Worm (Caenorhabditis elegans) whole organism, L1 larva: ENCODE results near the gene msp-63.
"Not testable (repeated sequence)": the region's sequence is repeated elsewhere in the genome, so short reads cannot be mapped to it uniquely, and the experiment has no call there.

Experiments used
- C16A3.4 ChIP-seq: fragments of 150-350 bp; optimal IDR thresholded peaks from 2 replicates; lab custom pipeline; 2014; ENCODE audit warnings: missing biosample characterization, missing genetic modification characterization
- F16B12.6 ChIP-seq: fragments of 150-350 bp; optimal IDR thresholded peaks from 2 replicates; lab custom pipeline; 2014; ENCODE audit warnings: missing biosample characterization, missing genetic modification characterization
- aly-2 ChIP-seq: fragments of 150-350 bp; optimal IDR thresholded peaks from 2 replicates; lab custom pipeline; 2014; ENCODE audit warnings: missing biosample characterization, missing genetic modification characterization
- ama-1 ChIP-seq: fragments of 150-350 bp; optimal IDR thresholded peaks from 2 replicates; lab custom pipeline; 2014
- blmp-1 ChIP-seq: fragments of 150-350 bp; optimal IDR thresholded peaks from 2 replicates; lab custom pipeline; 2014; ENCODE audit warnings: missing biosample characterization, missing genetic modification characterization
- ceh-63 ChIP-seq: fragments of 200-800 bp; sonication (Bioruptor generic); optimal IDR thresholded peaks from 2 replicates; lab custom pipeline; 2018; ENCODE audit warnings: mild to moderate bottlenecking, missing genetic modification characterization, missing compliant biosample characterization
- ces-1 ChIP-seq: fragments of 150-350 bp; optimal IDR thresholded peaks from 2 replicates; lab custom pipeline; 2014; ENCODE audit warnings: missing biosample characterization, missing genetic modification reagents, missing genetic modification characterization
- dpl-1 ChIP-seq, 3 experiments: fragments of 150-350 bp in 2 of 3; sonication (generic microtip) in 1 of 3; optimal IDR thresholded peaks; 2 replicates each; lab custom pipeline; 2014 to 2017; ENCODE audit warnings: missing biosample characterization in 3 of 3, missing genetic modification characterization in 3 of 3, missing genetic modification reagents in 3 of 3
- efl-1 ChIP-seq, 4 experiments: fragments of 150-350 bp; optimal IDR thresholded peaks in 3 of 4; peaks in 1 of 4; 1 replicate in 1 of 4; 2 replicates in 3 of 4; lab custom pipeline; 2014; ENCODE audit warnings: missing biosample characterization in 2 of 4, missing genetic modification characterization in 2 of 4, missing genetic modification reagents in 2 of 4
- efl-3 ChIP-seq: fragments of 200-800 bp; sonication (Bioruptor generic); optimal IDR thresholded peaks from 2 replicates; lab custom pipeline; 2018; ENCODE audit warnings: mild to moderate bottlenecking, missing genetic modification characterization, missing compliant biosample characterization
- elt-2 ChIP-seq: sonication (generic microtip); optimal IDR thresholded peaks from 2 replicates; lab custom pipeline; 2016; ENCODE audit warnings: missing genetic modification characterization, mild to moderate bottlenecking, inconsistent platforms, missing compliant biosample characterization, missing genetic modification reagents
- fkh-4 ChIP-seq: sonication (generic microtip); optimal IDR thresholded peaks from 2 replicates; lab custom pipeline; 2016; ENCODE audit warnings: missing compliant biosample characterization, missing genetic modification characterization, borderline replicate concordance
- fkh-8 ChIP-seq: sonication (generic microtip); optimal IDR thresholded peaks from 2 replicates; lab custom pipeline; 2016; ENCODE audit warnings: mild to moderate bottlenecking, missing genetic modification characterization, missing compliant biosample characterization
- fos-1 ChIP-seq: fragments of 150-350 bp; optimal IDR thresholded peaks from 2 replicates; lab custom pipeline; 2014; ENCODE audit warnings: missing biosample characterization, missing genetic modification characterization
- hpl-2 ChIP-seq: fragments of 150-350 bp; optimal IDR thresholded peaks from 2 replicates; lab custom pipeline; 2014; ENCODE audit warnings: missing biosample characterization, missing genetic modification reagents, missing genetic modification characterization
- irx-1 ChIP-seq: sonication (generic microtip); optimal IDR thresholded peaks from 2 replicates; lab custom pipeline; 2016; ENCODE audit warnings: missing genetic modification characterization, missing compliant biosample characterization
- lin-13 ChIP-seq: fragments of 150-350 bp; optimal IDR thresholded peaks from 2 replicates; lab custom pipeline; 2014; ENCODE audit warnings: missing biosample characterization, missing genetic modification reagents, missing genetic modification characterization
- lin-14 ChIP-seq: fragments of 200-800 bp; sonication (Bioruptor generic); optimal IDR thresholded peaks from 2 replicates; lab custom pipeline; 2018; ENCODE audit warnings: mild to moderate bottlenecking, missing genetic modification characterization, moderate library complexity, missing compliant biosample characterization
- lin-15B ChIP-seq: fragments of 150-350 bp; sonication (generic microtip); optimal IDR thresholded peaks from 3 replicates; lab custom pipeline; 2014; ENCODE audit warnings: missing biosample characterization, missing genetic modification characterization
- lsy-2 ChIP-seq, 2 experiments: fragments of 150-350 bp; optimal IDR thresholded peaks; 2 replicates each; lab custom pipeline; 2014; ENCODE audit warnings: missing biosample characterization in 2 of 2, missing genetic modification characterization in 2 of 2
- mef-2 ChIP-seq: fragments of 150-350 bp; optimal IDR thresholded peaks from 2 replicates; lab custom pipeline; 2014; ENCODE audit warnings: missing biosample characterization, missing genetic modification characterization
- nhr-11 ChIP-seq: fragments of 150-350 bp; optimal IDR thresholded peaks from 2 replicates; lab custom pipeline; 2014; ENCODE audit warnings: missing biosample characterization, missing genetic modification characterization
- nhr-12 ChIP-seq: sonication (generic microtip); optimal IDR thresholded peaks from 2 replicates; lab custom pipeline; 2017; ENCODE audit warnings: missing biosample characterization, missing genetic modification characterization
- nhr-19 ChIP-seq: fragments of 200-800 bp; sonication (Bioruptor generic); conservative IDR thresholded peaks from 2 replicates; pipeline ENCODE4 v1.3.6; 2022; ENCODE audit warnings: missing genetic modification characterization, missing compliant biosample characterization
- nhr-237 ChIP-seq: fragments of 150-350 bp; optimal IDR thresholded peaks from 2 replicates; lab custom pipeline; 2014; ENCODE audit warnings: missing biosample characterization, missing genetic modification characterization
- nhr-47 ChIP-seq: sonication (generic microtip); optimal IDR thresholded peaks from 2 replicates; lab custom pipeline; 2016; ENCODE audit warnings: mild to moderate bottlenecking, missing genetic modification characterization, moderate library complexity, missing compliant biosample characterization
- nhr-85 ChIP-seq: sonication (generic microtip); peaks from one replicate; lab custom pipeline; 2016; ENCODE audit warnings: missing genetic modification characterization, inconsistent platforms, missing compliant biosample characterization
- pag-3 ChIP-seq: sonication (generic microtip); optimal IDR thresholded peaks from 2 replicates; lab custom pipeline; 2017; ENCODE audit warnings: missing genetic modification characterization, mild to moderate bottlenecking, missing compliant biosample characterization, antibody characterized with exemption, borderline replicate concordance; ENCODE audit not compliant: insufficient read depth
- skn-1 ChIP-seq: fragments of 150-350 bp; optimal IDR thresholded peaks from 2 replicates; lab custom pipeline; 2014; ENCODE audit warnings: missing biosample characterization, missing genetic modification characterization
- snpc-4 ChIP-seq: fragments of 150-350 bp; optimal IDR thresholded peaks from 2 replicates; lab custom pipeline; 2014; ENCODE audit warnings: missing biosample characterization, missing genetic modification characterization
- snu-23 ChIP-seq: sonication (generic microtip); optimal IDR thresholded peaks from 2 replicates; lab custom pipeline; 2016; ENCODE audit warnings: missing genetic modification characterization, missing compliant biosample characterization
- sox-4 ChIP-seq: sonication (generic microtip); optimal IDR thresholded peaks from 2 replicates; lab custom pipeline; 2016; ENCODE audit warnings: missing genetic modification characterization, missing compliant biosample characterization
- sptf-1 ChIP-seq: fragments of 150-350 bp; optimal IDR thresholded peaks from 2 replicates; lab custom pipeline; 2014; ENCODE audit warnings: missing biosample characterization, missing genetic modification characterization
- tbx-2 ChIP-seq: sonication (generic microtip); optimal IDR thresholded peaks from 2 replicates; lab custom pipeline; 2016; ENCODE audit warnings: missing genetic modification characterization, missing compliant biosample characterization
- unc-62 ChIP-seq: fragments of 150-350 bp; optimal IDR thresholded peaks from 2 replicates; lab custom pipeline; 2014; ENCODE audit warnings: missing biosample characterization, missing genetic modification reagents, missing genetic modification characterization
- unc-86 ChIP-seq: sonication (generic microtip); optimal IDR thresholded peaks from 2 replicates; lab custom pipeline; 2016; ENCODE audit warnings: missing genetic modification characterization, missing compliant biosample characterization
- vab-15 ChIP-seq: sonication (generic microtip); optimal IDR thresholded peaks from 2 replicates; lab custom pipeline; 2017; ENCODE audit warnings: missing genotype, mild to moderate bottlenecking, missing genetic modification characterization, missing compliant biosample characterization
- xbp-1 ChIP-seq: sonication (generic microtip); optimal IDR thresholded peaks from 2 replicates; lab custom pipeline; 2016; ENCODE audit warnings: missing genetic modification characterization, missing compliant biosample characterization
- zag-1 ChIP-seq: fragments of 150-350 bp; optimal IDR thresholded peaks from 2 replicates; lab custom pipeline; 2014; ENCODE audit warnings: missing biosample characterization, missing genetic modification characterization
- ztf-4 ChIP-seq: fragments of 150-350 bp; optimal IDR thresholded peaks from 2 replicates; lab custom pipeline; 2014; ENCODE audit warnings: missing biosample characterization, missing genetic modification characterization

The msp-63 gene

DNA sequence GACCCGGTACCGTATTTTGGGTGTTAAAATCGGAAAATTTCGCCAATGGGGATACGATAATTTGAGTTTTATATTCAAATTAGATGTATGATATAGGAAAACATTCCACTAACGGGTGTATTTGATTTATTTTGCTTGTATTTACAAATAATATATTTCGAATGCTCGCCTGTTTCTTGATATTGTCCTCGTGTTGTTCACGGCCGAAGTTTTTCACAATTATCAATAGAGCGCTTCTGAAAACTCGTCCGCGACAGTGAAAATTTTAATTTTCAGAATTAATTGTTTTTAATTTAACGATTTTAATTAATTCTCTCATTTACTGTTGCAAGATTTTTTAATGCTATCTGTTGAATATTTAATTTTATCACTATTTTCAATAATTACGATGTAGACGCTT, 22.4 kb upstream of the msp-63 start (continued):
- TF ChIP-seq ces-1 (no peak), irx-1 (peak; percentile 42)

DNA sequence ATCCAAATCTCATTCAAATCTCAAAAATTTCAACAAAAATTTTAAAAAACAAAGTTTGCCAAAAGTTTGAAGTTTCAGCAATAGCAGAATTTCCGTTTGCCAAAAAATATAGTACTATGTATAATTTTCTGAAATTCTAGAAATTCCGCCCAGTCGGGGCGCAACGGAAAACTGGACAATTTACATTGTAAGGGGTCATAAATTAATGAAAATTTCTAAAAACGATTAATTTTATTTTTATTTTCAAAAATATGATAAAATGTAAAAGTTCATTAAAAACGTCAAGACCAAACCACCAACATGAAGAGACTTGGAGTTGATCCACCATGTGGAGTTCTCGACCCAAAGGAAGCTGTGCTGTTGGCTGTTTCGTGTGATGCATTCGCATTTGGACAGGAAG, 21.1 kb upstream of the msp-63 start, which contains the start of gene ZK1248.4:
Gene ZK1248.4 (plus strand): TSS at position 301 of the 400 bp plus-strand sequence.
- TF ChIP-seq nhr-47 (no peak), vab-15 (no peak)

DNA sequence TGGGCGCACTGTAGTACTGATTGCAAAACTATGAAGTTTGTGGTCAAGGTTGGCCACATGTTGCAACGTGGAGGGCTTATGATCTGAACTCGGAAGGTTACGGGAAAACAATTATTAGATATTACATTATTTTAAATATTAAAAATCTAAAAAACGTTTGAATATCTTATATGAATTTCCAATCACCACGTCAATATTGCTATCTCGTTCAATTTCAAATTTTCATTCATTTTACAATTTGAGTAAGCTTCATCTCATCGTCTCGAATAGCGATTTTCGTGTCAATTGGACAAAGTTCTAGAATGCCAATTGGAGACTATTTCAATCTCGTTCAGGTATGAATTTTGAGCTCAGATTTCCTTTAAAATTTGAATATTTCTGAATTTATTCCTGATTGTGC, 19.1 kb upstream of the msp-63 start, which contains the start of gene ZK1248.20:
Gene ZK1248.20 (plus strand): TSS at position 301 of the 400 bp plus-strand sequence.
- TF ChIP-seq sptf-1 (tag; lab: Kevin White, UChicago), result no peak
- TF ChIP-seq lsy-2 (tag; optimal IDR thresholded peaks at IDR 0.05; lab: Kevin White, UChicago), result no peak
- TF ChIP-seq pag-3 (tag; lab: Kevin White, UChicago), result no peak
- no peak for TF ChIP-seq blmp-1 (tag; lab: Kevin White, UChicago)
- no peak for TF ChIP-seq skn-1 (tag; lab: Kevin White, UChicago)
- no peak for TF ChIP-seq nhr-19 (GFP tag; lab: Robert Waterston, UW)
- TF ChIP-seq aly-2 (tag; lab: Kevin White, UChicago), result no peak
- no peak for TF ChIP-seq ceh-63
- TF ChIP-seq nhr-237 (tag; lab: Kevin White, UChicago), result no peak
- no peak for TF ChIP-seq unc-62

DNA sequence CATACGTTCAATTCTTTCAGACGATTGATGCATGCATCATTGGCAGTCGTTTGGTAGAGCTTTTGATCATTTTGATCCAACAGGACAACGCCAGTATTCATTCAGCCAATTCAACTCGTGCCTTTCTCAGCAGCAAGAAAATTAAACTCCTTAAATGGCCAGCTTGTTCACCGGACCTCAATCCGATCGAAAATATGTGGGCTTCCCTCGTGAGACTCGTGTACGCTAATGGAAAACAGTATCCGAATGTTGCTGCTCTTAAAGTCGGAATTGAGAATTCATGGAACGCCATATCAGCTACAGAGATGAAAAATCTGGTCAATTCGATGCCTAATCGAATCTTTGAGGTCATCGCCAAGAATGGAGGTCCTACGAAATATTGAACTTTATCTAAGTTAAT, 18.1 kb upstream of the msp-63 start, which contains the start of gene wago-5:
Gene wago-5 (minus strand): TSS at position 101 of the 400 bp plus-strand sequence.
- not testable (repeated sequence) for TF ChIP-seq fos-1, nhr-85, F16B12.6 (tag; lab: Kevin White, UChicago)

DNA sequence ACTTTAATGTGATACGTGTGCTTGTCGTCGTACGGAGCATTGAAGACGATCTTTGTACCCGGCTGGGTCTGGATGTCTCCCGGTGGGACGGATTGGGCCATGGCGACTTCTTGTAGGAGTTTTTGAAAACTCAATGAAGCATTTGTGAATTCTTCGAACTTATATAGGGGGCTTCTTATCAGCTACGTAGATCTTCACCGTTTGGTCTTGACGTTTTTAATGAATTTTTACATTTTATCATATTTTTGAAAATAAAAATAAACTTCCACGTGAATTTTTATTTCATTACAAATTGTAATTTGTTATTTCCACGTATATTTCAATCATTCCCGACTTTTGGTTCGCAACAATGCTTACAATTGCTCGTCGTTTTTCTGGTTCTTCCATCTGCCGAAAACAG, 13.0 kb upstream of the msp-63 start, which contains the start of the genes msp-64 and ZK1248.5:
Gene msp-64 (minus strand): TSS at position 101 of the 400 bp plus-strand sequence.
Gene ZK1248.5 (plus strand): TSS at position 285 of the 400 bp plus-strand sequence.
- TF ChIP-seq ztf-4 (tag; lab: Kevin White, UChicago) (no peak), efl-3 (GFP tag; lab: Kevin White, UChicago) (no peak), fkh-8 (tag; lab: Kevin White, UChicago) (no peak), nhr-11 (tag; lab: Kevin White, UChicago) (no peak), dpl-1 (GFP tag; optimal IDR thresholded peaks at IDR 0.05; lab: Kevin White, UChicago) (no peak), elt-2 (tag; lab: Kevin White, UChicago) (no peak), nhr-12 (tag; lab: Kevin White, UChicago) (no peak), unc-86 (tag; lab: Kevin White, UChicago) (no peak), lin-14 (no peak), sox-4 (tag; lab: Kevin White, UChicago) (no peak), blmp-1 (tag; lab: Kevin White, UChicago) (no peak), nhr-19 (GFP tag; lab: Robert Waterston, UW) (no peak), hpl-2 (no peak), C16A3.4 (tag; lab: Kevin White, UChicago) (no peak)

DNA sequence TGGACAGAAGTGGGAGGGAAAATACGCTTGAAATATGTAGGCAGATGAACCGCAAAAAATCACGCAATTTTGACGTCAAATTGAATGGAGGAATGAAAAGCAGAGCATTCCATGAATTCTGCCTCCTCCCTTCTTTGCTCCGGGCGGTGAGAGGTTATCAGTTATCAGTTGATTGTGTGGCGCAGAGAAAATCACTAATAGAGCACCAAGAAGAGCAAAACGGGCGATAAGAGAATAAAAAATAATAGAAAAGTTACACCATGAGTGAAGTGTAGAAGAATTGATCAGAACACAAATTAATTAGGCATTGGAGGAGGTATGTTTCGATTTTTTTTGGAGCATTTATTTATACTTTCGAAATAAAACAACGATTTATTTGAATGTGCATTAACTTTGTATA, 9.3 kb upstream of the msp-63 start:
- TF ChIP-seq nhr-12 (tag; lab: Kevin White, UChicago), result no peak
- TF ChIP-seq C16A3.4 (tag; lab: Kevin White, UChicago), result no peak
- TF ChIP-seq lin-15B (tag; lab: Kevin White, UChicago), result no peak
- no peak for TF ChIP-seq lin-13 (GFP tag; lab: Kevin White, UChicago)
- TF ChIP-seq ztf-4 (tag; lab: Kevin White, UChicago), result no peak
- TF ChIP-seq hpl-2, result no peak
- TF ChIP-seq mef-2, result no peak
- TF ChIP-seq efl-1 (optimal IDR thresholded peaks at IDR 0.05; lab: Kevin White, UChicago), result no peak
- TF ChIP-seq efl-1 (GFP tag; optimal IDR thresholded peaks at IDR 0.05 in 1 of 2; lab: Kevin White, UChicago), result peak in 1 of 2 experiments; percentile 84
- no peak for TF ChIP-seq snu-23 (GFP tag; lab: Kevin White, UChicago)
- TF ChIP-seq ama-1 (lab: Kevin White, UChicago), result no peak
- TF ChIP-seq snpc-4 (tag; lab: Kevin White, UChicago), result no peak
- TF ChIP-seq elt-2 (tag; lab: Kevin White, UChicago), result peak; percentile 84
- TF ChIP-seq sox-4 (tag; lab: Kevin White, UChicago), result no peak
- TF ChIP-seq fkh-4, result no peak
- TF ChIP-seq zag-1 (tag; lab: Kevin White, UChicago), result no peak
- TF ChIP-seq xbp-1, result no peak
- no peak for TF ChIP-seq tbx-2 (tag; lab: Kevin White, UChicago)
